Worm (Caenorhabditis elegans): Measurements from ENCODE around the gene R02E4.1.

R02E4.1 gene

DNA sequence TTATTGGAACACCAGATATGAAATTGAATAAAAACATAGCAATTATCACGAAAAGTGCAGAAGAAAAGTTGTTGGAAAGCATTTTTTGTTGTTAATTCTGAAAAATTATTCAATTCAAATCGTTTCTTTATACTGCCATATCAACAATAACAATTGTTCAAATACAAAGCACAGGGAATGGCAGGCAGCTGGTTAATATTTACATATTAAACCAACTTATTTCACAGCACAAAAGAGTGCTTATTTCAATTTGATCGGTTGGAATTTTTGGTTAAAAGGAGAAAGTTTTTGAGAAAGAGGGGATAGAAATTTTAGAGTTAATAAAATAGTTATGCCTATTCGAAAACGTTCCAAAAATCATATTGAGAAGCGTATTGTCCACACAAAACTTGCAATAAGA lies 16.6 kb upstream of the R02E4.1 start, which contains the start of gene F09F9.3:
TSS of gene F09F9.3 (minus strand) at position 101 of the 400 bp plus-strand sequence.
- TF ChIP-seq dao-5 (tag; optimal IDR thresholded peaks at IDR 0.05) (no peak), W03F9.2 (tag; optimal IDR thresholded peaks at IDR 0.05) (no peak), him-1 (tag; optimal IDR thresholded peaks at IDR 0.05) (no peak)

DNA sequence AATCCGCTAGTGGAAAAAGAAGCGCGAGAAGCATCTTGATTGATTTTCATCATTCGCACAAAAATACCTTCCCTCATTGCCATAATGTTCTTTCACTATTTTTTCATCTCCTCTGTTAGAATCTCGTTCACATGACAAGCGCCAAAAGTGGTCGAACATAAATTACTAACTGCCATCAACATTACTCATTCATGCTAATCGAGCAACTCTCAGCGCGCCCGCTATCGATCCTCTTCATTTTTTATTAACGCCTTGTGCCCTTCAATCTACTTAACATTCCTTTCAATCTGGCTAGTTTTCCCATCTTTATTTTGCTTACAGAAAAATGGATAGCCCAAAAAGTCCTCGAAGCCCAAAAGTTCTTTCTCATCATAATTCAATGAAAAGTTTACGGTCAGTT lies 13.3 kb upstream of the R02E4.1 start, which contains the start of gene F09F9.5:
TSS of gene F09F9.5 (plus strand) at position 301 of the 400 bp plus-strand sequence.
- no peak for TF ChIP-seq him-1 (tag; optimal IDR thresholded peaks at IDR 0.05)
- no peak for TF ChIP-seq W03F9.2 (tag; optimal IDR thresholded peaks at IDR 0.05)
- TF ChIP-seq dao-5 (tag; optimal IDR thresholded peaks at IDR 0.05), result no peak

ce11 chrX:4115026-4115425 lies 10.7 kb upstream of the R02E4.1 start, which contains the start of gene F09F9.1:
TSS of gene F09F9.1 (plus strand) at chrX:4115326.
- TF ChIP-seq dao-5 (tag; optimal IDR thresholded peaks at IDR 0.05), result no peak
- TF ChIP-seq W03F9.2 (tag; optimal IDR thresholded peaks at IDR 0.05), result no peak
- no peak for TF ChIP-seq him-1 (tag; optimal IDR thresholded peaks at IDR 0.05)

ce11 chrX:4111416-4111815 lies 7.1 kb upstream of the R02E4.1 start, which contains the start of gene F09F9.2:
TSS of gene F09F9.2 (minus strand) at chrX:4111440.
- TF ChIP-seq W03F9.2 (tag; optimal IDR thresholded peaks at IDR 0.05), result no peak
- TF ChIP-seq dao-5 (tag; optimal IDR thresholded peaks at IDR 0.05), result no peak
- no peak for TF ChIP-seq him-1 (tag; optimal IDR thresholded peaks at IDR 0.05)

DNA sequence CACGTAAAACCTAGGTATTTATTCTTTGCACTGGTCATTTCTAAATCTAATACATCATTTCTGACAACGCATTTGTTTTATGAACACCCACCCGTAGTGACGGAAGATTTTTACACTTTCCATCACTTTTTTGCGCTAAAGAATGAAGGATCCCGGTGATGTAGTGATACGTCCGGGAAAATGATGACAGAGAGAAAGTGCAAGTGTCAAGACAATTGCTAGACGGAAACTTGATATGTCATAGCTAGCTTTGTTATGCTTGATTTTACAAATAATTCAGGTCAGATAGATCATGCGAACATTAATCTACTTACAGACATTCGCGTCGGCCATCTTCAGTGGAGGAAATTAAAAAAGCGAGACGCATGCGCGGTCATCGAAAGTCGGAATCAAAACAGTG lies 5.6 kb upstream of the R02E4.1 start:
- no peak for TF ChIP-seq W03F9.2 (tag; optimal IDR thresholded peaks at IDR 0.05)
- no peak for TF ChIP-seq him-1 (tag; optimal IDR thresholded peaks at IDR 0.05)
- TF ChIP-seq dao-5 (tag; optimal IDR thresholded peaks at IDR 0.05), result no peak

- TF ChIP-seq dao-5 (tag; optimal IDR thresholded peaks at IDR 0.05) (no peak), W03F9.2 (tag; optimal IDR thresholded peaks at IDR 0.05) (no peak), him-1 (tag; optimal IDR thresholded peaks at IDR 0.05) (no peak)
Measured at ce11 chrX:4106896-4107505, 2.7 kb upstream of the R02E4.1 start, which contains the start of gene R02E4.2. TSS of gene R02E4.2 (plus strand) at chrX:4107455.

- TF ChIP-seq him-1 (tag; optimal IDR thresholded peaks at IDR 0.05) (no peak), W03F9.2 (tag; optimal IDR thresholded peaks at IDR 0.05) (no peak), dao-5 (tag; optimal IDR thresholded peaks at IDR 0.05) (no peak)
Measured at ce11 chrX:4103071-4103470, 1.3 kb downstream of the R02E4.1 start.

DNA sequence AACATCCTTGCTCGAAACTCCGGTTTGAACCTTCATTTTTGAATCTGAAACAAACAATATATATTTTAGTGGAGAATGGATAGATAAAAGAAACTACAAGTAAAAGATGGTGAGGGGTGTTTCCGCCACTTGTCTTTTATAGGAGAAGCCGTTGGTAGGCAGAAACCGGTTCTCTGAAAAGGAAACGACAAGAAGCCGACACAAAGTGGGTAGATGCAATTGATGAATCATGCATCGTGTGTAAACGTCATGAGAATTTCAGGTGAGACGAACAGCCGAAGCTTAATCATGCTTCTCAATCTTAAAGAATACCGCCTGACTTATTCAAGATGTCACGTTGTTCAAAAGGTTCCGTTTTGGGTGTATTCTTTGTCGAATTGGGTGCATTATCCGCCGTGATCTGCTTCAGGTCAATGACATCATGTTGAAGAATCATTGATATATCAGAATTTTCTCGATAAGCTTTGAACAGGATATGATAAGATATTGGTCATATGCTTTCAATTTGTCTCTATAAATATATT lies 2.2 kb downstream of the R02E4.1 start, which contains the start of gene R02E4.3:
TSS of gene R02E4.3 (minus strand) at position 51 of the 524 bp plus-strand sequence.
- no peak for TF ChIP-seq W03F9.2 (tag; optimal IDR thresholded peaks at IDR 0.05)
- TF ChIP-seq him-1 (tag; optimal IDR thresholded peaks at IDR 0.05), result no peak
- no peak for TF ChIP-seq dao-5 (tag; optimal IDR thresholded peaks at IDR 0.05)

DNA sequence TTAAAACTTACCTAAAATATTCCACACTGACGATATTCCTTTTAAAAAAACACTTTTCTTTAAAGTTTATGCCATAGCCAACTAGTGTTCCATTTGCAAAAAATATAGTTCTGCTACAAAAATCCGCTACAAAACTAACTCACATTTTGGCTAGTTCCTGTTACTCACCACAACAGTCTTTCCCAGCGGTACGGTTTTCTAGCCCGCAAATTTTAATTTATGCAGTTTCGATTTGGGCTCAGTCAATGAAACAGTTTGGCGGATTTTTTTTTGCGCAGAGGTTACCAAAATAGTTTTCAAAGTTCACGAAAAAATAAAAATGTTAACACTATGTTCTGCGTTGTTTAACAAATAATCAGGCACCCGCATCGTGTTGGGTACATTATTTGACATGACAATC lies 3.1 kb downstream of the R02E4.1 start:
- TF ChIP-seq W03F9.2 (tag; optimal IDR thresholded peaks at IDR 0.05), result no peak
- TF ChIP-seq him-1 (tag; optimal IDR thresholded peaks at IDR 0.05), result no peak
- no peak for TF ChIP-seq dao-5 (tag; optimal IDR thresholded peaks at IDR 0.05)

DNA sequence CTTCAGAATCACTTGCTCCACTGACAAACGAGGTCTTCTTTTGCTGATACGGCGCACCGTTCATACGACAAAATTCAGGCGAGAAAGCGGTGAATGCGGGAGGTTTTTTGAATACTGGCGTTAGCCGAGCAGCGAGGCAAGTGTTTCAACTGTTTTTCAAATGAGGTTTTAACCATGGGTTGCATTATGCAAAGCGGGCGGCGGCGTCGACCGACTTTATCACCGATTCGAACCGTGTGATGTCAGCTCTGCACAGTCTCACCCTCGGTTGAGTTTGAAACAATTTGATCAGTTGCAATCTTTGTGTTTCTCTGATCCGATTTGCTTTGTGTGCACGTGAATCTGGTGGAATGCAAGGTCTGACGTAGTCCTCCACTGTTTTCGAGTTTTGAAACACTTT lies 3.9 kb downstream of the R02E4.1 start, which contains the start of gene clh-4:
TSS of gene clh-4 (minus strand) at position 101 of the 400 bp plus-strand sequence.
- TF ChIP-seq him-1 (tag; optimal IDR thresholded peaks at IDR 0.05), result no peak
- TF ChIP-seq W03F9.2 (tag; optimal IDR thresholded peaks at IDR 0.05), result no peak
- TF ChIP-seq dao-5 (tag; optimal IDR thresholded peaks at IDR 0.05), result no peak

- TF ChIP-seq W03F9.2 (tag; optimal IDR thresholded peaks at IDR 0.05), result no peak
- no peak for TF ChIP-seq him-1 (tag; optimal IDR thresholded peaks at IDR 0.05)
- no peak for TF ChIP-seq dao-5 (tag; optimal IDR thresholded peaks at IDR 0.05)
Measured at ce11 chrX:4094979-4095378, 9.4 kb downstream of the R02E4.1 start.

- TF ChIP-seq him-1 (tag; optimal IDR thresholded peaks at IDR 0.05), result no peak
- no peak for TF ChIP-seq dao-5 (tag; optimal IDR thresholded peaks at IDR 0.05)
- TF ChIP-seq W03F9.2 (tag; optimal IDR thresholded peaks at IDR 0.05), result no peak
Measured at ce11 chrX:4088943-4089342, 15.4 kb downstream of the R02E4.1 start.

- no peak for TF ChIP-seq dao-5 (tag; optimal IDR thresholded peaks at IDR 0.05)
Measured at ce11 chrX:4085489-4085888, 18.8 kb downstream of the R02E4.1 start.

DNA sequence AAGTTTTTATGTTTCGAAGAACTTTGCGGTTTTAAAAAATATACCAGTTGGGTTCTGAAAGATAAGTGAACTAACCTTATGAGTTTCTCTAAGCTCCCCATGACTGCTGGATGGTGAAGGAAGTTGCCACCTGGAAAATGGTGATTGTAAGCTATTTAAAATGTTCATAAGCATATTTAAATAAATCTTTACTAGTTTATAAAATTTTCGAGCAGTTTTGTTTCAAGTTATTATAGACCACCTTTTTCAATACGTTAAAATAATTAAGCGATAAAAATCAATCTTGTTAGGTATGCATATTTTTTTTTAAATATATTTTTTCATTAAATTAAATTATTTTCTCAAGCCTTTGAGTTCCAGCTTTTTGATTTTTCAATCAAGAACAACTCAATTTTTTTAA lies 25.1 kb downstream of the R02E4.1 start, which contains the start of gene T06F4.1:
TSS of gene T06F4.1 (minus strand) at position 101 of the 400 bp plus-strand sequence.
- TF ChIP-seq him-1 (tag; optimal IDR thresholded peaks at IDR 0.05), result no peak
- TF ChIP-seq W03F9.2 (tag; optimal IDR thresholded peaks at IDR 0.05), result no peak
- TF ChIP-seq dao-5 (tag; optimal IDR thresholded peaks at IDR 0.05), result no peak
